Worm (Caenorhabditis elegans) whole organism, late embryonic: ENCODE measurements around the gene col-120.

Experiments used
- K02D7.2 ChIP-seq: sonication (generic microtip); optimal IDR thresholded peaks from 2 replicates; lab custom pipeline; 2017; ENCODE audit warnings: mild to moderate bottlenecking, missing genetic modification characterization, missing compliant biosample characterization
- ceh-14 ChIP-seq: sonication (generic microtip); optimal IDR thresholded peaks from 2 replicates; lab custom pipeline; 2016; ENCODE audit warnings: missing genotype, missing genetic modification characterization, missing compliant biosample characterization
- ceh-24 ChIP-seq: sonication (generic microtip); optimal IDR thresholded peaks from 2 replicates; lab custom pipeline; 2016; ENCODE audit warnings: mild to moderate bottlenecking, missing genetic modification characterization, missing compliant biosample characterization
- ceh-48 ChIP-seq: sonication (generic microtip); optimal IDR thresholded peaks from 2 replicates; lab custom pipeline; 2016; ENCODE audit warnings: missing genetic modification characterization, inconsistent platforms, missing compliant biosample characterization
- ceh-9 ChIP-seq: sonication (generic microtip); optimal IDR thresholded peaks from 2 replicates; lab custom pipeline; 2016; ENCODE audit warnings: mild to moderate bottlenecking, missing genetic modification characterization, inconsistent platforms, missing compliant biosample characterization
- elt-2 ChIP-seq: sonication (generic microtip); optimal IDR thresholded peaks from 2 replicates; lab custom pipeline; 2016; ENCODE audit warnings: missing genetic modification reagents, missing genetic modification characterization, missing compliant biosample characterization
- elt-4 ChIP-seq: sonication (generic microtip); optimal IDR thresholded peaks from 2 replicates; lab custom pipeline; 2016; ENCODE audit warnings: missing genetic modification characterization, missing compliant biosample characterization
- gmeb-2 ChIP-seq: sonication (generic microtip); optimal IDR thresholded peaks from 2 replicates; lab custom pipeline; 2016; ENCODE audit warnings: missing genetic modification characterization, inconsistent platforms, missing compliant biosample characterization
- hlh-8 ChIP-seq: sonication (generic microtip); optimal IDR thresholded peaks from 2 replicates; lab custom pipeline; 2016; ENCODE audit warnings: missing genotype, missing genetic modification characterization, missing compliant biosample characterization
- madf-2 ChIP-seq: sonication (generic microtip); optimal IDR thresholded peaks from 2 replicates; lab custom pipeline; 2017; ENCODE audit warnings: missing genetic modification characterization, missing compliant biosample characterization
- pax-1 ChIP-seq: fragments of 150-350 bp; optimal IDR thresholded peaks from 2 replicates; lab custom pipeline; 2014; ENCODE audit warnings: missing biosample characterization, missing genetic modification characterization
- pha-2 ChIP-seq: sonication (generic microtip); optimal IDR thresholded peaks from 2 replicates; lab custom pipeline; 2017; ENCODE audit warnings: mild to moderate bottlenecking, missing genetic modification characterization, missing compliant biosample characterization
- ref-2 ChIP-seq: sonication (generic microtip); optimal IDR thresholded peaks from 2 replicates; lab custom pipeline; 2016; ENCODE audit warnings: missing genetic modification characterization, missing compliant biosample characterization
- rnt-1 ChIP-seq: sonication (generic microtip); optimal IDR thresholded peaks from 2 replicates; lab custom pipeline; 2016; ENCODE audit warnings: missing genetic modification characterization, missing compliant biosample characterization
- sdc-2 ChIP-seq: sonication (generic microtip); optimal IDR thresholded peaks from 2 replicates; lab custom pipeline; 2016; ENCODE audit warnings: missing genotype, missing genetic modification characterization, missing compliant biosample characterization
- unc-55 ChIP-seq: sonication (generic microtip); optimal IDR thresholded peaks from 2 replicates; lab custom pipeline; 2017; ENCODE audit warnings: missing biosample characterization, missing genetic modification reagents, missing genetic modification characterization

col-120 gene

DNA sequence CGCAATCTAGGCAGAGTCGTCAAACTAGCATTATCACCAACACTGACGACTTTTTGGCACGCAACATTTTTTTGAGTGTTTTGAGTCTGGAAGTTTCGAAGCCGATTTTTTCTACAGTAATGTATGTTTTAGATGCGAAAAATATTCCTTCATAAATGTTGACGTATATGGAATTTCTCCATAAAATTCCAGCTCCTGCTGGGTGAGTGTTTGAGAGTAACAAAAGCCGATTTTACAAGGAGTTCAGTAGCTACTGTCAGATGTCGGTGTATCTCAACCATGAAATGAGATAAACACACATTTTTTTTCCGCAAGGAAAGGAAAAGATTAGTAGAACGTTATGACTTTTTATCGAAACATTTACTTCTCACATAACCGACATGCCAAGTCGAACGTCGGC, 46.8 kb downstream of the col-120 start (continued):
- TF ChIP-seq gmeb-2 (tag; lab: Kevin White, UChicago) = no peak
- no peak for TF ChIP-seq ref-2 (tag; lab: Kevin White, UChicago)

- TF ChIP-seq ceh-48 (tag; lab: Kevin White, UChicago) (no peak), ceh-14 (no peak), sdc-2 (tag; lab: Kevin White, UChicago) (no peak), ceh-9 (tag; lab: Kevin White, UChicago) (no peak), unc-55 (GFP tag; lab: Kevin White, UChicago) (no peak), K02D7.2 (tag; lab: Kevin White, UChicago) (no peak), madf-2 (tag; lab: Kevin White, UChicago) (no peak), hlh-8 (no peak), elt-4 (tag; lab: Kevin White, UChicago) (no peak), elt-2 (no peak), pha-2 (tag; lab: Kevin White, UChicago) (no peak), rnt-1 (tag; lab: Kevin White, UChicago) (no peak), ceh-24 (tag; lab: Kevin White, UChicago) (no peak)
Observed at ce11 chrIV:9212121-9212520, 49.5 kb downstream of the col-120 start, which contains the start of gene C46C2.6. TSS of gene C46C2.6 (plus strand) at chrIV:9212421.

DNA sequence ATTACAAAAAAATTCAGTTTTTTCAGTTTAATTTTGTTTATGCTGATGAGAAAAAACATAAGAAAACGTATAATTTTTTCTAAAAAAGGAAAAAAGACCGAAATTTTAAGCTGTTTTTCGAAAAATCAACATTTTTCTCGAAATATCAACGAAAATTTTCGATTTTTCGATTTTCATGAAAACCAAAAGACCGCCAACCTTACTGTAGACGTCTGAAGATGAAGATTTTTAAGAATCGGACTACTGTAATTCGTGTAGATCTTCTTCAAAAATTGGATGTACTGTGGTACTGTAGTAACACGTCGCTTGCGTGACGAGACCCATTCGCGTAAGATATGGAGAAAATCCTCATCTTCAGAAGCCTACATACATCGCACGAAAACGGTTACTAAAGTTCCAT, 50.7 kb downstream of the col-120 start:
- TF ChIP-seq pax-1 = no peak
